Worm (Caenorhabditis elegans) whole organism, early embryonic: ENCODE data around the gene Y49F6B.9.

ENCODE experiments used
- B0310.2 ChIP-seq: sonication (generic microtip); optimal IDR thresholded peaks from 2 replicates; lab custom pipeline; 2016; ENCODE audit warnings: mild to moderate bottlenecking, missing genetic modification characterization, missing compliant biosample characterization
- F13C5.2 ChIP-seq: sonication (generic microtip); optimal IDR thresholded peaks from 2 replicates; lab custom pipeline; 2017; ENCODE audit warnings: mild to moderate bottlenecking, missing genetic modification characterization, inconsistent platforms, missing compliant biosample characterization
- aly-1 ChIP-seq: sonication (generic microtip); optimal IDR thresholded peaks from 2 replicates; lab custom pipeline; 2016; ENCODE audit warnings: missing genetic modification characterization, missing compliant biosample characterization
- ama-1 ChIP-seq: fragments of 150-350 bp; optimal IDR thresholded peaks from 2 replicates; lab custom pipeline; 2014
- ceh-13 ChIP-seq: fragments of 200-800 bp; sonication (Bioruptor generic); optimal IDR thresholded peaks from 2 replicates; lab custom pipeline; 2018; ENCODE audit warnings: mild to moderate bottlenecking, missing genetic modification characterization, missing compliant biosample characterization
- ets-7 ChIP-seq: sonication (generic microtip); optimal IDR thresholded peaks from 2 replicates; lab custom pipeline; 2016; ENCODE audit warnings: missing genotype, missing genetic modification characterization, missing compliant biosample characterization
- flt-1 ChIP-seq: fragments of 200-800 bp; sonication (Bioruptor generic); IDR thresholded peaks from 2 replicates; pipeline ENCODE4 v1.3.6; 2022; ENCODE audit warnings: missing genetic modification characterization, missing compliant biosample characterization
- hmbx-1 ChIP-seq: sonication (generic microtip); optimal IDR thresholded peaks from 2 replicates; lab custom pipeline; 2016; ENCODE audit warnings: mild to moderate bottlenecking, missing genetic modification characterization, missing compliant biosample characterization
- hmg-4 ChIP-seq: fragments of 200-800 bp; sonication (Bioruptor generic); optimal IDR thresholded peaks from 2 replicates; lab custom pipeline; 2018; ENCODE audit warnings: mild to moderate bottlenecking, missing genetic modification characterization, missing compliant biosample characterization
- scrt-1 ChIP-seq: fragments of 200-800 bp; sonication (Bioruptor generic); IDR thresholded peaks from 2 replicates; pipeline ENCODE4 v1.3.6; 2022; ENCODE audit warnings: missing genetic modification characterization, missing compliant biosample characterization
- sea-1 ChIP-seq: fragments of 200-800 bp; sonication (Bioruptor generic); conservative IDR thresholded peaks from 2 replicates; pipeline ENCODE4 v1.3.6; 2022; ENCODE audit warnings: missing genetic modification characterization, missing compliant biosample characterization
- tbx-37 ChIP-seq: fragments of 200-800 bp; sonication (Bioruptor generic); conservative IDR thresholded peaks from 2 replicates; pipeline ENCODE4 v1.3.6; 2022; ENCODE audit warnings: missing genetic modification reagents, missing genetic modification characterization, missing compliant biosample characterization
- tra-4 ChIP-seq: sonication (generic microtip); optimal IDR thresholded peaks from 2 replicates; lab custom pipeline; 2017; ENCODE audit warnings: missing genetic modification characterization, missing compliant biosample characterization

DNA sequence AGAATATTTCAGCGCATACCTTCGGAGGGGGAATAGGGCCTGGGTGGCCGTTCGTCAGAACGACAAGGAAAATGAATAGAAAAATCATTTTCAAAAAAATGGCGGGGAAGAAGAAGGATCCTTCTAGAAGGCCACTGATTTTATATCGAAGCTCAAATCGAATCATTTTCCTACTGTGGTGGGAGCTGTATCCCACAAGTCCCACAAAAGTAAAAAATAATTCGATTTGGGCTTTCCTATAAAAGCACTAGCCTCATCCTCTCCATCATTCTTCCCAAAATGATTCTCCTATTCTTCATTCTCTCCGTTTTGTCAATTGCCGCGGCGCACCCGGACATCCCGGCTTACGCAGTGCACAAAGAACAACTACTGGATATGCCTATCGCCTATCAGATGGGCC lies 41.0 kb downstream of the Y49F6B.9 start, which contains the start of the genes C16C8.26 and C16C8.19:
- TF ChIP-seq flt-1: no peak
- no peak for TF ChIP-seq ama-1 (lab: Kevin White, UChicago)
- no peak for TF ChIP-seq scrt-1
- TF ChIP-seq ets-7 (tag; lab: Kevin White, UChicago): no peak
- no peak for TF ChIP-seq aly-1 (tag; lab: Kevin White, UChicago)
- TF ChIP-seq sea-1 (GFP tag; lab: Robert Waterston, UW): no peak
- no peak for TF ChIP-seq hmg-4
- TF ChIP-seq B0310.2 (tag; lab: Kevin White, UChicago): no peak
- no peak for TF ChIP-seq F13C5.2 (tag; lab: Kevin White, UChicago)
- no peak for TF ChIP-seq hmbx-1 (tag; lab: Kevin White, UChicago)
- no peak for TF ChIP-seq tbx-37 (GFP tag; lab: Robert Waterston, UW)
- TF ChIP-seq ceh-13: no peak
- TF ChIP-seq tra-4 (tag; lab: Kevin White, UChicago): no peak
